Fruit fly (Drosophila melanogaster): ENCODE data around the gene CG31528.
A peak's percentile ranks its signal among the peaks of the same experiment; 100 is the strongest.

The CG31528 gene

DNA sequence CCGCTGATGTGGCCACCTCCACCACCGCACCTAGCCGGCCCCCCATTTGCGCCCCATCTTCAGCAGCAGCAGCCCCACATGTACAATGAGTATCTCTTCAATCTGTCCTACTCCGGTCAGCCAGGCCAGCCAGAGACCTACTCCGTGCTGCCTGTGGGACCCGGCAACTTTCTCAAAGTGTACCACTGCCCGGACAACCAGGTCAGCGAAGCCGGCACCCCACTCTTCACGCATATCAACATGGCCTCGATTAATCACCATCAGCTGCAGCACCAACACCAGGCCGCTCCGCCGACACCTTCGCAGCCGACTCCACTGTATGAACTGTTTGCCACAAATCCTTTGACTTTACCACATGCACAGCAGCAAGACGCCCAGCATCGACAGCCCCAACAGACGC lies 21.6 kb downstream of the CG31528 start:
- TF ChIP-seq CG4617 (GFP tag; optimal IDR thresholded peaks at IDR 0.05; ENCODE audit: borderline replicate concordance) (no peak), CG32767 (GFP tag; IDR thresholded peaks at IDR 0.05) (no peak), CG8290 (GFP tag; optimal IDR thresholded peaks at IDR 0.05) (no peak), CG8290 (tag; optimal IDR thresholded peaks at IDR 0.05) (no peak), CG1529 (GFP tag; optimal IDR thresholded peaks at IDR 0.05) (no peak), CTCF (GFP tag; optimal IDR thresholded peaks at IDR 0.05) (no peak), Sry-β (GFP tag; optimal IDR thresholded peaks at IDR 0.05) (no peak), CG9727 (GFP tag; optimal IDR thresholded peaks at IDR 0.05) (no peak), CG8089 (GFP tag; optimal IDR thresholded peaks at IDR 0.05) (no peak), CG10431 (GFP tag; optimal IDR thresholded peaks at IDR 0.05) (no peak), D (optimal IDR thresholded peaks at IDR 0.05) (no peak), D (GFP tag; optimal IDR thresholded peaks at IDR 0.05) (no peak)

DNA sequence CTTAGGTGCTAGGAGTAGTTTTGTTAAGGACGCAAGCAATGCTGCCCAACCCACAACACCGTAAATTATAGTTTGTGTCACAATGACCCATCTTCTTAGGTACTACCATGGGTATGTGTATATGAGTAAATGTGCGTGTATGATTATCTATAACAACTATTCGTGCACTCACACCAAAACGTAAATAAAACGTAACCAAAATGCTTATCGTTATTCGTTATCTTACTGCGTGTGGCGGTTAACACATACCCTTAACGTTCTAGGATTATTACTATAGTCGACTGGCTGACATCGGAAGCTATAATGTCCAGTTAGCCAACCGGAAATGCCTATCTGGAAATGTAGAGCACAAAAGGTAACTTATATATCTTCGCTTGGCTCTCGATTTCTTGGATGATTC lies 28.8 kb downstream of the CG31528 start:
- no peak for TF ChIP-seq CG14667 (GFP tag; IDR thresholded peaks at IDR 0.05)
- no peak for TF ChIP-seq CG1024 (GFP tag; IDR thresholded peaks at IDR 0.05)
- TF ChIP-seq CG7839 (tag; optimal IDR thresholded peaks at IDR 0.05) = no peak
- no peak for TF ChIP-seq br (optimal IDR thresholded peaks at IDR 0.05)
- TF ChIP-seq CG9437 (GFP tag; optimal IDR thresholded peaks at IDR 0.05) = peak; percentile 74
- peak; percentile 60 for TF ChIP-seq grn (GFP tag; optimal IDR thresholded peaks at IDR 0.05)
- TF ChIP-seq prd (optimal IDR thresholded peaks at IDR 0.05) = no peak
- TF ChIP-seq prd (GFP tag; IDR thresholded peaks at IDR 0.05) = no peak
- no peak for TF ChIP-seq CG2875 (GFP tag; optimal IDR thresholded peaks at IDR 0.05)
- no peak for TF ChIP-seq al (GFP tag; IDR thresholded peaks at IDR 0.05)
- no peak for TF ChIP-seq Awh (GFP tag; IDR thresholded peaks at IDR 0.05)
- no peak for TF ChIP-seq ac (GFP tag; optimal IDR thresholded peaks at IDR 0.05)
- TF ChIP-seq so (GFP tag; IDR thresholded peaks at IDR 0.05) = no peak
- no peak for TF ChIP-seq NC2α (GFP tag; optimal IDR thresholded peaks at IDR 0.05)
- peak; percentile 68 for TF ChIP-seq mirr (GFP tag; optimal IDR thresholded peaks at IDR 0.05)
- TF ChIP-seq Hey (tag; optimal IDR thresholded peaks at IDR 0.05) = peak; percentile 98
- no peak for TF ChIP-seq CG3847 (GFP tag; IDR thresholded peaks at IDR 0.05)
- no peak for TF ChIP-seq NK7.1 (GFP tag; optimal IDR thresholded peaks at IDR 0.05)
- peak; percentile 16 for TF ChIP-seq sug (tag; optimal IDR thresholded peaks at IDR 0.05)
- no peak for TF ChIP-seq CG30403 (GFP tag; optimal IDR thresholded peaks at IDR 0.05)
- no peak for TF ChIP-seq CG9817 (tag; optimal IDR thresholded peaks at IDR 0.05)
- TF ChIP-seq CG33557 (GFP tag; optimal IDR thresholded peaks at IDR 0.05) = no peak
- no peak for TF ChIP-seq CG2889 (GFP tag; IDR thresholded peaks at IDR 0.05)
- TF ChIP-seq gcm (GFP tag; optimal IDR thresholded peaks at IDR 0.05) = no peak
- TF ChIP-seq tx (GFP tag; optimal IDR thresholded peaks at IDR 0.05) = no peak
- TF ChIP-seq CG12391 (tag; optimal IDR thresholded peaks at IDR 0.05) = no peak
- no peak for TF ChIP-seq Antp (GFP tag; optimal IDR thresholded peaks at IDR 0.05)
- TF ChIP-seq corto (GFP tag; optimal IDR thresholded peaks at IDR 0.05) = no peak
- peak; percentile 42; the same call in 1 of the 2 replicates for TF ChIP-seq nerfin-2 (GFP tag; IDR thresholded peaks at IDR 0.05; ENCODE audit: partially characterized antibody)
- no peak for TF ChIP-seq pros (GFP tag; optimal IDR thresholded peaks at IDR 0.05)
- peak; percentile 69 for TF ChIP-seq tna (GFP tag; IDR thresholded peaks at IDR 0.05; ENCODE audit: partially characterized antibody)
- TF ChIP-seq Pdp1 (GFP tag; optimal IDR thresholded peaks at IDR 0.05) = peak in 1 of 2 experiments; percentile 69
- 0 out of 2 replicates have a peak, but pooled peaks have one; percentile 36 for TF ChIP-seq GATAe (GFP tag; conservative IDR thresholded peaks at IDR 0.05)
- no peak for TF ChIP-seq CG10147 (GFP tag; optimal IDR thresholded peaks at IDR 0.05)
- TF ChIP-seq pzg (GFP tag; optimal IDR thresholded peaks at IDR 0.05) = no peak
- TF ChIP-seq CG17829 (tag; optimal IDR thresholded peaks at IDR 0.05) = no peak
- TF ChIP-seq CG13287 (GFP tag; IDR thresholded peaks at IDR 0.05; ENCODE audit: partially characterized antibody) = peak; percentile 8; the same call in 1 of the 2 replicates
- TF ChIP-seq lbe (GFP tag; optimal IDR thresholded peaks at IDR 0.05) = no peak
- TF ChIP-seq CG15269 (tag; optimal IDR thresholded peaks at IDR 0.05) = no peak
- no peak for TF ChIP-seq inv (GFP tag; IDR thresholded peaks at IDR 0.05; ENCODE audit: partially characterized antibody)
